Worm (Caenorhabditis elegans) whole organism, dauer: ENCODE measurements around the gene F53G2.1.

ENCODE experiments used
- unc-62 ChIP-seq: sonication (generic microtip); optimal IDR thresholded peaks from 2 replicates; lab custom pipeline; 2017; ENCODE audit warnings: missing biosample characterization, missing genetic modification reagents, missing genetic modification characterization

Gene F53G2.1

ce11 chrII:2488386-2488785 lies at the start of gene F53G2.1:
F53G2.1 (plus strand) TSS chrII:2488686.
- TF ChIP-seq unc-62 (GFP tag; lab: Kevin White, UChicago) = no peak

- no peak for TF ChIP-seq unc-62 (GFP tag; lab: Kevin White, UChicago)
Measured at ce11 chrII:2438944-2439343, 49.5 kb upstream of the F53G2.1 start.

- no peak for TF ChIP-seq unc-62 (GFP tag; lab: Kevin White, UChicago)
Measured at ce11 chrII:2440312-2440711, 48.2 kb upstream of the F53G2.1 start.

ce11 chrII:2442243-2442642 lies 46.2 kb upstream of the F53G2.1 start:
- no peak for TF ChIP-seq unc-62 (GFP tag; lab: Kevin White, UChicago)

- TF ChIP-seq unc-62 (GFP tag; lab: Kevin White, UChicago) = no peak
Measured at ce11 chrII:2442979-2443378, 45.5 kb upstream of the F53G2.1 start, which contains the start of gene vab-19. vab-19 (plus strand) TSS chrII:2443279.

- no peak for TF ChIP-seq unc-62 (GFP tag; lab: Kevin White, UChicago)
Measured at ce11 chrII:2445164-2445563, 43.3 kb upstream of the F53G2.1 start.

ce11 chrII:2446727-2447126 lies 41.8 kb upstream of the F53G2.1 start:
- TF ChIP-seq unc-62 (GFP tag; lab: Kevin White, UChicago) = no peak

- no peak for TF ChIP-seq unc-62 (GFP tag; lab: Kevin White, UChicago)
Measured at ce11 chrII:2450990-2451389, 37.5 kb upstream of the F53G2.1 start.

ce11 chrII:2452492-2452891 lies 36.0 kb upstream of the F53G2.1 start:
- no peak for TF ChIP-seq unc-62 (GFP tag; lab: Kevin White, UChicago)

ce11 chrII:2454822-2455221 lies 33.7 kb upstream of the F53G2.1 start:
- TF ChIP-seq unc-62 (GFP tag; lab: Kevin White, UChicago) = no peak

- no peak for TF ChIP-seq unc-62 (GFP tag; lab: Kevin White, UChicago)
Measured at ce11 chrII:2455931-2456576, 32.4 kb upstream of the F53G2.1 start.

ce11 chrII:2456973-2457372 lies 31.5 kb upstream of the F53G2.1 start:
- TF ChIP-seq unc-62 (GFP tag; lab: Kevin White, UChicago) = no peak

- no peak for TF ChIP-seq unc-62 (GFP tag; lab: Kevin White, UChicago)
Measured at ce11 chrII:2458881-2459280, 29.6 kb upstream of the F53G2.1 start, which contains the start of gene pqn-42. pqn-42 (minus strand) TSS chrII:2458981.

- TF ChIP-seq unc-62 (GFP tag; lab: Kevin White, UChicago) = no peak
Measured at ce11 chrII:2468885-2469284, 19.6 kb upstream of the F53G2.1 start.

- TF ChIP-seq unc-62 (GFP tag; lab: Kevin White, UChicago) = no peak
Measured at ce11 chrII:2473270-2473669, 15.2 kb upstream of the F53G2.1 start, which contains the start of gene tsr-1. tsr-1 (minus strand) TSS chrII:2473370.

- TF ChIP-seq unc-62 (GFP tag; lab: Kevin White, UChicago) = no peak
Measured at ce11 chrII:2478543-2478942, 9.9 kb upstream of the F53G2.1 start, which contains the start of gene mnat-1. mnat-1 (minus strand) TSS chrII:2478643.

- TF ChIP-seq unc-62 (GFP tag; lab: Kevin White, UChicago) = no peak
Measured at ce11 chrII:2479047-2479446, 9.4 kb upstream of the F53G2.1 start, which contains the start of gene F53G2.12. F53G2.12 (minus strand) TSS chrII:2479090.
